Worm (Caenorhabditis elegans): ENCODE measurements around the gene F13E9.16.

ce11 chrIV:10935853-10936491 lies 48.8 kb upstream of the F13E9.16 start, which contains the start of gene lgg-2:
- TF ChIP-seq aly-2 (tag; optimal IDR thresholded peaks at IDR 0.05) (peak; percentile 55), lsy-2 (tag; optimal IDR thresholded peaks at IDR 0.05) (peak; percentile 95 to 96), xbp-1 (tag; optimal IDR thresholded peaks at IDR 0.05) (peak; percentile 93), pag-3 (tag; optimal IDR thresholded peaks at IDR 0.05; ENCODE audit: borderline replicate concordance, insufficient read depth) (no peak), unc-98 (GFP tag; IDR thresholded peaks at IDR 0.05) (peak; percentile 29; the same call in 1 of the 2 replicates), lin-15B (tag; optimal IDR thresholded peaks at IDR 0.05) (no peak), pqm-1 (tag; optimal IDR thresholded peaks at IDR 0.05) (peak; percentile 36), lin-35 (GFP tag; optimal IDR thresholded peaks at IDR 0.05) (peak; percentile 84 to 90), lin-13 (GFP tag; optimal IDR thresholded peaks at IDR 0.05) (peak; percentile 95), lin-39 (tag; optimal IDR thresholded peaks at IDR 0.05) (peak; percentile 90), dpl-1 (GFP tag; optimal IDR thresholded peaks at IDR 0.05) (peak; percentile 78 to 79 (median 78)), nhr-237 (tag; optimal IDR thresholded peaks at IDR 0.05) (peak; percentile 85), ztf-4 (tag; optimal IDR thresholded peaks at IDR 0.05) (peak; percentile 98), fkh-4 (tag; optimal IDR thresholded peaks at IDR 0.05; ENCODE audit: borderline replicate concordance) (no peak)

Data from whole organism, L1 larva.